Worm (Caenorhabditis elegans) whole organism, L4 larva: ENCODE measurements around the gene nca-2.
A peak's percentile ranks its signal among the peaks of the same experiment; 100 is the strongest.

Experiments used
- F37D6.2 ChIP-seq: sonication (generic microtip); optimal IDR thresholded peaks from 2 replicates; lab custom pipeline; 2016; ENCODE audit warnings: mild to moderate bottlenecking, missing genetic modification characterization, missing compliant biosample characterization
- F44E2.7 ChIP-seq: fragments of 200-800 bp; sonication (Bioruptor generic); IDR thresholded peaks from 2 replicates; pipeline ENCODE4 v2.1.2; 2022; ENCODE audit warnings: missing genetic modification characterization, missing compliant biosample characterization
- Y48G9A.11 ChIP-seq: fragments of 200-800 bp; sonication (Bioruptor generic); IDR thresholded peaks from 2 replicates; pipeline ENCODE4 v1.3.6; 2022; ENCODE audit warnings: missing genetic modification reagents, missing genetic modification characterization, missing compliant biosample characterization
- ZK546.5 ChIP-seq, 2 experiments: sonication (generic microtip); optimal IDR thresholded peaks; 2 replicates each; lab custom pipeline; 2017; ENCODE audit warnings: missing biosample characterization in 2 of 2, missing genetic modification characterization in 2 of 2
- aha-1 ChIP-seq: fragments of 150-350 bp; peaks from one replicate; lab custom pipeline; 2014; ENCODE audit warnings: missing biosample characterization, missing genetic modification characterization
- ama-1 ChIP-seq: fragments of 150-350 bp; optimal IDR thresholded peaks from 2 replicates; lab custom pipeline; 2014; ENCODE audit warnings: inconsistent platforms, mixed read lengths
- ceh-28 ChIP-seq: fragments of 150-350 bp; optimal IDR thresholded peaks from 2 replicates; lab custom pipeline; 2014; ENCODE audit warnings: missing biosample characterization, missing genetic modification reagents, missing genetic modification characterization
- ceh-32 ChIP-seq: sonication (generic microtip); optimal IDR thresholded peaks from 2 replicates; lab custom pipeline; 2016; ENCODE audit warnings: mild to moderate bottlenecking, missing genetic modification characterization, missing compliant biosample characterization; ENCODE audit not compliant: poor library complexity
- ceh-44 ChIP-seq: fragments of 200-800 bp; sonication (Bioruptor generic); IDR thresholded peaks from 2 replicates; pipeline ENCODE4 v1.3.6; 2022; ENCODE audit warnings: missing genetic modification reagents, missing genetic modification characterization, missing compliant biosample characterization
- ceh-82 ChIP-seq: sonication (generic microtip); optimal IDR thresholded peaks from 2 replicates; lab custom pipeline; 2017; ENCODE audit warnings: missing biosample characterization, missing genetic modification characterization
- ctbp-1 ChIP-seq: fragments of 200-800 bp; sonication (Bioruptor generic); IDR thresholded peaks from 2 replicates; pipeline ENCODE4 v1.3.6; 2022; ENCODE audit warnings: missing genetic modification reagents, missing genetic modification characterization, missing compliant biosample characterization
- daf-16 ChIP-seq, 3 experiments: sonication (generic microtip); optimal IDR thresholded peaks; 2 replicates each; lab custom pipeline; 2016 to 2017; ENCODE audit warnings: missing genetic modification characterization in 3 of 3, missing genetic modification reagents in 3 of 3, mild to moderate bottlenecking in 2 of 3, missing compliant biosample characterization in 2 of 3, missing biosample characterization in 1 of 3, moderate library complexity in 1 of 3
- daf-19 ChIP-seq: fragments of 200-800 bp; sonication (Bioruptor generic); conservative IDR thresholded peaks from 2 replicates; pipeline ENCODE4 v1.3.6; 2022; ENCODE audit warnings: missing genetic modification characterization, missing compliant biosample characterization
- daf-8 ChIP-seq: fragments of 200-800 bp; sonication (Bioruptor generic); IDR thresholded peaks from 2 replicates; pipeline ENCODE4 v1.3.6; 2022; ENCODE audit warnings: missing genetic modification characterization, missing compliant biosample characterization
- dmd-8 ChIP-seq: fragments of 200-800 bp; sonication (Bioruptor generic); IDR thresholded peaks from 2 replicates; pipeline ENCODE4 v1.3.6; 2022; ENCODE audit warnings: missing genetic modification characterization, missing compliant biosample characterization
- duxl-1 ChIP-seq: sonication (generic microtip); optimal IDR thresholded peaks from 2 replicates; lab custom pipeline; 2016; ENCODE audit warnings: mild to moderate bottlenecking, missing genetic modification characterization, moderate library complexity, missing compliant biosample characterization; ENCODE audit not compliant: poor library complexity
- dve-1 ChIP-seq: sonication (generic microtip); optimal IDR thresholded peaks from 2 replicates; lab custom pipeline; 2017; ENCODE audit warnings: antibody characterized with exemption, mild to moderate bottlenecking, missing genetic modification characterization, missing compliant biosample characterization; ENCODE audit not compliant: insufficient read depth
- hif-1 ChIP-seq, 2 experiments: sonication (generic microtip); optimal IDR thresholded peaks; 2 replicates each; lab custom pipeline; 2016 to 2017; ENCODE audit warnings: missing compliant biosample characterization in 2 of 2, missing genetic modification characterization in 2 of 2, missing genetic modification reagents in 2 of 2, missing genotype in 2 of 2, mild to moderate bottlenecking in 1 of 2
- lin-1 ChIP-seq: fragments of 200-800 bp; sonication (Bioruptor generic); IDR thresholded peaks from 2 replicates; pipeline ENCODE4 v1.3.6; 2022; ENCODE audit warnings: missing genetic modification reagents, missing genetic modification characterization, missing compliant biosample characterization
- lin-15B ChIP-seq: fragments of 150-350 bp; sonication (generic microtip); optimal IDR thresholded peaks from 3 replicates; lab custom pipeline; 2014; ENCODE audit warnings: missing biosample characterization, missing genetic modification characterization
- lin-39 ChIP-seq: fragments of 150-350 bp; optimal IDR thresholded peaks from 2 replicates; lab custom pipeline; 2014; ENCODE audit warnings: missing biosample characterization, missing genetic modification reagents, missing genetic modification characterization
- lir-3 ChIP-seq: sonication (generic microtip); optimal IDR thresholded peaks from 2 replicates; lab custom pipeline; 2016; ENCODE audit warnings: mild to moderate bottlenecking, missing genetic modification characterization, missing compliant biosample characterization
- madf-5 ChIP-seq, 2 experiments: fragments of 200-800 bp; sonication (Bioruptor generic); IDR thresholded peaks; 2 replicates each; pipeline ENCODE4 v1.3.6; 2022; ENCODE audit warnings: missing compliant biosample characterization in 2 of 2, missing genetic modification characterization in 2 of 2
- mdl-1 ChIP-seq, 2 experiments: fragments of 150-350 bp in 1 of 2; sonication (generic microtip) in 1 of 2; optimal IDR thresholded peaks; 2 replicates each; lab custom pipeline; 2014 to 2017; ENCODE audit warnings: missing biosample characterization in 2 of 2, missing genetic modification characterization in 2 of 2
- mep-1 ChIP-seq: fragments of 150-350 bp; sonication (generic microtip); optimal IDR thresholded peaks from 3 replicates; lab custom pipeline; 2014; ENCODE audit warnings: missing biosample characterization, missing genetic modification characterization
- nhr-10 ChIP-seq: fragments of 150-350 bp; optimal IDR thresholded peaks from 2 replicates; lab custom pipeline; 2014; ENCODE audit warnings: missing biosample characterization, missing genetic modification characterization
- nhr-102 ChIP-seq: sonication (generic microtip); optimal IDR thresholded peaks from 2 replicates; lab custom pipeline; 2016; ENCODE audit warnings: mild to moderate bottlenecking, missing genetic modification characterization, moderate library complexity, missing compliant biosample characterization
- nhr-11 ChIP-seq: fragments of 150-350 bp; optimal IDR thresholded peaks from 2 replicates; lab custom pipeline; 2014; ENCODE audit warnings: missing biosample characterization, missing genetic modification characterization
- nhr-237 ChIP-seq: sonication (generic microtip); optimal IDR thresholded peaks from 2 replicates; lab custom pipeline; 2017; ENCODE audit warnings: missing biosample characterization, missing genetic modification characterization
- nhr-42 ChIP-seq: fragments of 200-800 bp; sonication (Bioruptor generic); IDR thresholded peaks from 2 replicates; pipeline ENCODE4 v1.3.6; 2022; ENCODE audit warnings: missing genetic modification characterization, missing compliant biosample characterization
- nhr-48 ChIP-seq: sonication (generic microtip); optimal IDR thresholded peaks from 2 replicates; lab custom pipeline; 2016; ENCODE audit warnings: mild to moderate bottlenecking, missing genetic modification characterization, missing compliant biosample characterization
- nhr-77 ChIP-seq: fragments of 150-350 bp; optimal IDR thresholded peaks from 2 replicates; lab custom pipeline; 2014; ENCODE audit warnings: missing biosample characterization, missing genetic modification characterization
- pha-4 ChIP-seq, 2 experiments: fragments of 150-350 bp in 1 of 2; fragments of 200-800 bp in 1 of 2; sonication (Bioruptor generic) in 1 of 2; IDR thresholded peaks in 1 of 2; optimal IDR thresholded peaks in 1 of 2; 2 replicates each; pipeline versions ENCODE4 v1.3.6 to Lab custom; 2014 to 2022; ENCODE audit warnings: missing genetic modification characterization in 2 of 2, missing genetic modification reagents in 2 of 2, missing biosample characterization in 1 of 2, missing compliant biosample characterization in 1 of 2
- pqm-1 ChIP-seq: sonication (generic microtip); optimal IDR thresholded peaks from 2 replicates; lab custom pipeline; 2017; ENCODE audit warnings: missing biosample characterization, missing genetic modification characterization
- set-16 ChIP-seq: fragments of 200-800 bp; sonication (Bioruptor generic); IDR thresholded peaks from 2 replicates; pipeline ENCODE4 v1.3.6; 2022; ENCODE audit warnings: missing genetic modification reagents, missing genetic modification characterization, missing compliant biosample characterization
- skn-1 ChIP-seq: fragments of 150-350 bp; optimal IDR thresholded peaks from 2 replicates; lab custom pipeline; 2014; ENCODE audit warnings: missing biosample characterization, missing genetic modification characterization
- unc-62 ChIP-seq, 3 experiments: fragments of 150-350 bp in 1 of 3; sonication (generic microtip); optimal IDR thresholded peaks in 2 of 3; peaks in 1 of 3; 1 replicate in 1 of 3; 2 replicates in 2 of 3; lab custom pipeline; 2014 to 2017; ENCODE audit warnings: missing biosample characterization in 3 of 3, missing genetic modification characterization in 3 of 3, missing genetic modification reagents in 3 of 3, missing genotype in 1 of 3
- zfp-2 ChIP-seq: sonication (generic microtip); optimal IDR thresholded peaks from 2 replicates; lab custom pipeline; 2016; ENCODE audit warnings: mild to moderate bottlenecking, missing genetic modification characterization, missing compliant biosample characterization
- zfp-3 ChIP-seq: fragments of 200-800 bp; sonication (Bioruptor generic); conservative IDR thresholded peaks from 2 replicates; pipeline ENCODE4 v1.3.6; 2022; ENCODE audit warnings: missing genetic modification reagents, missing genetic modification characterization, missing compliant biosample characterization
- ztf-7 ChIP-seq: fragments of 150-350 bp; optimal IDR thresholded peaks from 2 replicates; lab custom pipeline; 2014; ENCODE audit warnings: missing biosample characterization, missing genetic modification characterization

Gene nca-2

DNA sequence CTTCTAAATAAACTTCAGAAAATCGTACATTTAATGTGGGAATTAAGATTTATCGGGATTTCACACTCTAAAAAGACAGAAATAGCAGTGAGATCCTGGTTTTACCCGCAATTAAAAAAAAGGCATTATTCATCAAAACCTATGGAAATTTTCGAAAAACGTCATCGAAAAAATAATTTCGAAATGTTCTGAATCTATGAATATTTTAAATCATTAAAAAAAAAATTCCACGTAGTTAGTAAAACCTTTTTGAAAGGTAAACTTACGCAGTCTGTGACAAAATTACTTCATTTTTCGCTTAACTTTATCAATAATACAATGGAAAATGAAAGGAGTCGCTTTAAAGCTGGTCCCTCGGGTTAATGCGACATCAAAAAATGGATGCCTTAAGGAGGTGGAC lies 8.8 kb upstream of the nca-2 start, which contains the start of gene C26E6.1:
Gene C26E6.1, plus strand, starts transcription at position 301 of the 400 bp plus-strand sequence.
- TF ChIP-seq ceh-44 (GFP tag; lab: Robert Waterston, UW) (no peak), unc-62 (GFP tag; optimal IDR thresholded peaks at IDR 0.05 in 1 of 2; lab: Kevin White, UChicago) (peak in 1 of 2 experiments; percentile 25), unc-62 (tag; optimal IDR thresholded peaks at IDR 0.05; lab: Kevin White, UChicago) (no peak)

- TF ChIP-seq set-16 (GFP tag; lab: Robert Waterston, UW) (no peak), lin-1 (no peak), skn-1 (tag; lab: Kevin White, UChicago) (no peak), nhr-77 (tag; lab: Kevin White, UChicago) (no peak), ZK546.5 (tag; optimal IDR thresholded peaks at IDR 0.05; lab: Kevin White, UChicago) (no peak), pqm-1 (tag; lab: Kevin White, UChicago) (no peak), lin-15B (tag; lab: Kevin White, UChicago) (no peak), zfp-3 (GFP tag; lab: Robert Waterston, UW) (no peak), daf-16 (GFP tag; optimal IDR thresholded peaks at IDR 0.05; lab: Kevin White, UChicago) (no peak), daf-16 (tag; optimal IDR thresholded peaks at IDR 0.05; lab: Kevin White, UChicago) (no peak), F37D6.2 (tag; lab: Kevin White, UChicago) (no peak), nhr-48 (tag; lab: Kevin White, UChicago) (no peak), ztf-7 (tag; lab: Kevin White, UChicago) (no peak), nhr-237 (tag; lab: Kevin White, UChicago) (no peak), duxl-1 (tag; lab: Kevin White, UChicago) (no peak)
Measured at ce11 chrIII:4960204-4960603, 5.2 kb upstream of the nca-2 start, which contains the start of gene C27F2.4. Gene C27F2.4, minus strand, starts transcription at chrIII:4960304.

DNA sequence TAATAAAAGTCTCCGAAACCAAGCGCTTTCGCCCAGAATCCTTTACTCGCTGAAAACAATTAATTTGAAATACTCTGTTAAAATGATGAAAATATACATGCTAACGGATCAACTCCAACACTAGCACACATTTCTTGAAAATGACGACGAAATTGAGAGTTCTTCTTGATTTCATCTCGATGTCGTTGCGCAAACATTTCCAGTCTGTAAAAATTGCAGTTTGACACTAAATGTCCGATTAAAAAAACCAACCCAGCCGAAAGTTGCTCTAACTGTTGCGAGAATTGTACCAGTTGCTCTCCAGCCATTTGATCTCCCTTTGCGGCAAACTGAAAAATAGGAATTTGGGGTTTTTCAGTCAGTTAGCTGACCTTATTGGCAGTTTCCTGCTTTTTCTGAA lies 4.1 kb upstream of the nca-2 start:
- TF ChIP-seq unc-62 (GFP tag; optimal IDR thresholded peaks at IDR 0.05 in 1 of 2; lab: Kevin White, UChicago) (peak in 1 of 2 experiments; percentile 98), unc-62 (tag; optimal IDR thresholded peaks at IDR 0.05; lab: Kevin White, UChicago) (no peak), ceh-82 (no peak), ama-1 (lab: Kevin White, UChicago) (peak; percentile 18), dmd-8 (GFP tag; lab: Robert Waterston, UW) (0 out of 2 replicates have a peak, but pooled peaks have one; percentile 16), aha-1 (tag; lab: Kevin White, UChicago) (peak; percentile 58), Y48G9A.11 (0 out of 2 replicates have a peak, but pooled peaks have one; percentile 18), lin-39 (tag; lab: Kevin White, UChicago) (no peak), duxl-1 (tag; lab: Kevin White, UChicago) (peak; percentile 0)

DNA sequence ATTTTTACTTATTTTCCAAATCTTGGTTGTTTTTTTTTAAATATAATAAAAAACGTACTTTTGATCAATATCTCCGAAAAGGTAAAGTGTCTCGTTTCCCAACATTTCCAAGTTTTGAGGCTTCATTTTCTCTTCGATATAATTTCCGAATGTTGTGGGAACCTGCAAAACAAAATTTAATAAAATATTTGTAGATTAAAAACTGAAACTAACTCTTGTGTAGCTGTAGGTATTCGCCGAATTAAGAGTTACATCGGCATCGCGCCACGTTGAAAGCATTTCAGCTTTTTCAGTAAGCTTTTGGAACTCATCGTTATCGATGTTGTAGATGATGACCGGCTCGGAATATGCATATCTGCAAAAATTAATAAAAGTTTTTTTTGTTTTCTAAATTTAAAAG lies 3.0 kb upstream of the nca-2 start, which contains the start of gene vps-22:
Gene vps-22, minus strand, starts transcription at position 101 of the 400 bp plus-strand sequence.
- TF ChIP-seq daf-16 (GFP tag; optimal IDR thresholded peaks at IDR 0.05; lab: Kevin White, UChicago), result no peak
- TF ChIP-seq daf-16 (tag; optimal IDR thresholded peaks at IDR 0.05; lab: Kevin White, UChicago), result no peak
- no peak for TF ChIP-seq ceh-28
- TF ChIP-seq ceh-32 (tag; lab: Kevin White, UChicago), result no peak
- no peak for TF ChIP-seq mep-1 (tag; lab: Kevin White, UChicago)
- TF ChIP-seq, all 104 proteins: peak for 0

DNA sequence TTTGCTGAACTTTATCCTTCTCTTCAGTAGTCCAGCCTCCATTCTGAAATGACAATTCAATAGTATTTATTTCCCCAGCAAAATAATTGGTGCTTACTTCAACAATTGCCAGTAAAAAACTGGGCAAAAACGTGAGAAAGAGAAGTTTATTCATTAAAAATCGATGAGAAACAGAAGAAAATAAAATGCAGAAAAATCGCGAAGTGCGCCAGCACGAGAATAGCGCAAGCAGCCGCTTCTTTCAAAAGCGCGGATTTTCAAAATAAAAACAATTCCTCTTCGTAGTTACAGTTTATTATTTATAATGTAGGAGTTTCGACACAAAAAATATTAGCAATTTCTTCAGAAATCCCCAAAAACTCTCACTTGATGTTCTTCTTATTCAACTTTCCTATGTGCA lies 2.5 kb upstream of the nca-2 start, which contains the start of gene C27F2.9:
Gene C27F2.9, minus strand, starts transcription at position 159 of the 400 bp plus-strand sequence.
- TF ChIP-seq nhr-48 (tag; lab: Kevin White, UChicago) (peak; percentile 54), pha-4 (GFP tag; IDR thresholded peaks at IDR 0.05; lab: Robert Waterston, UW) (peak; percentile 85), pha-4 (tag; optimal IDR thresholded peaks at IDR 0.05; lab: Kevin White, UChicago) (peak; percentile 86), nhr-102 (tag; lab: Kevin White, UChicago) (peak; percentile 85), ztf-7 (tag; lab: Kevin White, UChicago) (peak; percentile 43), daf-19 (no peak), mdl-1 (tag; optimal IDR thresholded peaks at IDR 0.05; lab: Kevin White, UChicago) (peak in 1 of 2 experiments; percentile 2), nhr-42 (peak; percentile 88), hif-1 (tag; optimal IDR thresholded peaks at IDR 0.05; lab: Kevin White, UChicago) (peak; percentile 40 to 58), duxl-1 (tag; lab: Kevin White, UChicago) (peak; percentile 82), dve-1 (tag; lab: Kevin White, UChicago) (peak; percentile 82), ctbp-1 (GFP tag; lab: Robert Waterston, UW) (peak; percentile 32; the same call in 1 of the 2 replicates), lin-15B (tag; lab: Kevin White, UChicago) (peak; percentile 36), nhr-77 (tag; lab: Kevin White, UChicago) (peak; percentile 52), madf-5 (GFP tag; IDR thresholded peaks at IDR 0.05; lab: Robert Waterston, UW) (peak in 1 of 2 experiments; percentile 44; a peak in 1 of 4 replicates), nhr-10 (tag; lab: Kevin White, UChicago) (no peak), nhr-11 (tag; lab: Kevin White, UChicago) (peak; percentile 84), daf-8 (no peak), F37D6.2 (tag; lab: Kevin White, UChicago) (peak; percentile 68), lir-3 (tag; lab: Kevin White, UChicago) (no peak), F44E2.7 (no peak), zfp-2 (tag; lab: Kevin White, UChicago) (no peak)
